Worm (Caenorhabditis elegans) whole organism, early embryonic: ENCODE results near the gene ceh-74.

Experiments
- F13C5.2 ChIP-seq: sonication (generic microtip); optimal IDR thresholded peaks from 2 replicates; lab custom pipeline; 2017; ENCODE audit warnings: mild to moderate bottlenecking, missing genetic modification characterization, inconsistent platforms, missing compliant biosample characterization
- flt-1 ChIP-seq: fragments of 200-800 bp; sonication (Bioruptor generic); IDR thresholded peaks from 2 replicates; pipeline ENCODE4 v1.3.6; 2022; ENCODE audit warnings: missing genetic modification characterization, missing compliant biosample characterization
- hnd-1 ChIP-seq: sonication (generic microtip); optimal IDR thresholded peaks from 2 replicates; lab custom pipeline; 2016; ENCODE audit warnings: missing genetic modification characterization, missing compliant biosample characterization

DNA sequence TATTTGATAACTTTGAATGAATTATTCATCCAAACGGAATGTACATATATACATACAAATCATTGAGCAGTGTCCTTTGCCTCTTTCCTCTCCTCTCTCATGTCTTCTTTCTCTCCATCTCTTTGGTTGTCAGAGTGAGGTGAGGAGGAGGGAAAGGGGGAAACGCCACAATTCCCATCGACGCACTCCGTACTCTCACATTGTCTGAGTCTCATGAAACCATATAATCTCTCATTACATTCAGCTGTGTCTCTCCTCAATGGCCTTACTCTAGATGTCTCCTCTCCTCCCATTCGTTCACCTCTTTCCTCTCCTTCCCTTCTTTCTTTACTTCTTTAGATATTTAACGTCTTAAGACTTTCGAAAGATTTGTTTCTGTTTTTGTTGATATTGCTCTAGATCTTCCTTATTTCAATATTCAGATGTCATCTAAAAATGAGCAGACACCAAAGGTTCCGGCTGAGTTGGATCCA lies at the start of gene ceh-74:
- TF ChIP-seq flt-1 (GFP tag; lab: Robert Waterston, UW), result no peak
- no peak for TF ChIP-seq hnd-1 (tag; lab: Kevin White, UChicago)
- no peak for TF ChIP-seq F13C5.2 (tag; lab: Kevin White, UChicago)
